Worm (Caenorhabditis elegans) whole organism, young adult: ENCODE measurements around the gene Y102A11A.2.

Experiments
- B0261.1 ChIP-seq: sonication (generic microtip); optimal IDR thresholded peaks from 2 replicates; lab custom pipeline; 2016; ENCODE audit warnings: mild to moderate bottlenecking, missing genetic modification characterization, moderate library complexity, missing compliant biosample characterization
- C06A6.2 ChIP-seq: fragments of 200-800 bp; sonication (Bioruptor generic); conservative IDR thresholded peaks from 2 replicates; pipeline ENCODE4 v1.3.6; 2022; ENCODE audit warnings: missing genetic modification characterization, missing compliant biosample characterization
- C17E4.6 ChIP-seq: fragments of 200-800 bp; sonication (Bioruptor generic); IDR thresholded peaks from 2 replicates; pipeline ENCODE4 v1.3.6; 2022; ENCODE audit warnings: missing genetic modification reagents, missing genetic modification characterization, missing compliant biosample characterization
- D2030.7 ChIP-seq: fragments of 200-800 bp; sonication (Bioruptor generic); IDR thresholded peaks from 2 replicates; pipeline ENCODE4 v1.3.6; 2022; ENCODE audit warnings: missing genetic modification reagents, missing genetic modification characterization, missing compliant biosample characterization
- F22D6.2 ChIP-seq: sonication (generic microtip); optimal IDR thresholded peaks from 2 replicates; lab custom pipeline; 2016; ENCODE audit warnings: mild to moderate bottlenecking, missing genetic modification characterization, missing compliant biosample characterization
- F39B2.1 ChIP-seq: fragments of 200-800 bp; sonication (Bioruptor generic); IDR thresholded peaks from 2 replicates; pipeline ENCODE4 v1.3.6; 2022; ENCODE audit warnings: missing genetic modification reagents, missing genetic modification characterization, missing compliant biosample characterization
- F52B5.7 ChIP-seq: sonication (generic microtip); optimal IDR thresholded peaks from 2 replicates; lab custom pipeline; 2016; ENCODE audit warnings: mild to moderate bottlenecking, missing genetic modification characterization, missing compliant biosample characterization
- K11D2.4 ChIP-seq: fragments of 200-800 bp; sonication (Bioruptor generic); IDR thresholded peaks from 2 replicates; pipeline ENCODE4 v1.3.6; 2022; ENCODE audit warnings: missing genetic modification reagents, missing genetic modification characterization, missing compliant biosample characterization
- K12H6.12 ChIP-seq: fragments of 200-800 bp; sonication (Bioruptor generic); optimal IDR thresholded peaks from 2 replicates; lab custom pipeline; 2018; ENCODE audit warnings: mild to moderate bottlenecking, missing genetic modification characterization, missing compliant biosample characterization
- T26A5.8 ChIP-seq: sonication (generic microtip); optimal IDR thresholded peaks from 2 replicates; lab custom pipeline; 2016; ENCODE audit warnings: missing genetic modification characterization, missing compliant biosample characterization
- Y95B8A.8 ChIP-seq: fragments of 200-800 bp; sonication (Bioruptor generic); IDR thresholded peaks from 2 replicates; pipeline ENCODE4 v1.3.6; 2022; ENCODE audit warnings: missing genetic modification reagents, missing genetic modification characterization, missing compliant biosample characterization
- akir-1 ChIP-seq: fragments of 200-800 bp; sonication (Bioruptor generic); optimal IDR thresholded peaks from 2 replicates; lab custom pipeline; 2018; ENCODE audit warnings: mild to moderate bottlenecking, missing genetic modification characterization, moderate library complexity, missing compliant biosample characterization
- atf-7 ChIP-seq: sonication (generic microtip); optimal IDR thresholded peaks from 2 replicates; lab custom pipeline; 2017; ENCODE audit warnings: mild to moderate bottlenecking, missing genetic modification characterization, missing compliant biosample characterization
- athp-1 ChIP-seq: sonication (generic microtip); optimal IDR thresholded peaks from 2 replicates; lab custom pipeline; 2017; ENCODE audit warnings: mild to moderate bottlenecking, missing genetic modification characterization, missing compliant biosample characterization
- attf-5 ChIP-seq: fragments of 200-800 bp; sonication (Bioruptor generic); optimal IDR thresholded peaks from 2 replicates; lab custom pipeline; 2018; ENCODE audit warnings: mild to moderate bottlenecking, missing genetic modification characterization, missing compliant biosample characterization
- bed-1 ChIP-seq: fragments of 200-800 bp; sonication (Bioruptor generic); IDR thresholded peaks from 2 replicates; pipeline ENCODE4 v1.3.6; 2022; ENCODE audit warnings: missing genetic modification reagents, missing genetic modification characterization, missing compliant biosample characterization
- cebp-1 ChIP-seq, 2 experiments: fragments of 200-800 bp in 1 of 2; sonication (Bioruptor generic) in 1 of 2; sonication (generic microtip) in 1 of 2; IDR thresholded peaks in 1 of 2; optimal IDR thresholded peaks in 1 of 2; 2 replicates each; pipeline versions ENCODE4 v1.3.6 to Lab custom; 2017 to 2022; ENCODE audit warnings: missing compliant biosample characterization in 2 of 2, missing genetic modification characterization in 2 of 2, mild to moderate bottlenecking in 1 of 2, missing genetic modification reagents in 1 of 2, moderate library complexity in 1 of 2
- cebp-2 ChIP-seq: fragments of 200-800 bp; sonication (Bioruptor generic); IDR thresholded peaks from 2 replicates; pipeline ENCODE4 v1.3.6; 2022; ENCODE audit warnings: missing genetic modification characterization, missing compliant biosample characterization
- ceh-27 ChIP-seq: fragments of 200-800 bp; sonication (Bioruptor generic); optimal IDR thresholded peaks from 2 replicates; lab custom pipeline; 2018; ENCODE audit warnings: mild to moderate bottlenecking, missing genetic modification characterization, moderate library complexity, missing compliant biosample characterization
- ceh-58 ChIP-seq: fragments of 200-800 bp; sonication (Bioruptor generic); IDR thresholded peaks from 2 replicates; pipeline ENCODE4 v1.3.6; 2022; ENCODE audit warnings: missing genetic modification characterization, missing compliant biosample characterization
- dox-1 ChIP-seq: fragments of 200-800 bp; sonication (Bioruptor generic); IDR thresholded peaks from 2 replicates; pipeline ENCODE4 v1.3.6; 2022; ENCODE audit warnings: missing genetic modification reagents, missing genetic modification characterization, missing compliant biosample characterization
- egl-18 ChIP-seq: fragments of 200-800 bp; sonication (Bioruptor generic); IDR thresholded peaks from 2 replicates; pipeline ENCODE4 v1.3.6; 2022; ENCODE audit warnings: missing genetic modification reagents, missing genetic modification characterization, missing compliant biosample characterization
- ets-4 ChIP-seq: fragments of 200-800 bp; sonication (Bioruptor generic); optimal IDR thresholded peaks from 2 replicates; lab custom pipeline; 2018; ENCODE audit warnings: mild to moderate bottlenecking, missing genetic modification characterization, missing compliant biosample characterization
- hrde-1 ChIP-seq: sonication (generic microtip); optimal IDR thresholded peaks from 2 replicates; lab custom pipeline; 2016; ENCODE audit warnings: missing genetic modification characterization, mild to moderate bottlenecking, missing compliant biosample characterization, moderate library complexity, missing genotype, missing genetic modification reagents, borderline replicate concordance
- lag-1 ChIP-seq: fragments of 200-800 bp; sonication (Bioruptor generic); IDR thresholded peaks from 2 replicates; pipeline ENCODE4 v1.3.6; 2022; ENCODE audit warnings: missing genetic modification reagents, missing genetic modification characterization, missing compliant biosample characterization
- lin-26 ChIP-seq: fragments of 200-800 bp; sonication (Bioruptor generic); IDR thresholded peaks from 2 replicates; pipeline ENCODE4 v1.3.6; 2022; ENCODE audit warnings: missing genetic modification reagents, missing genetic modification characterization, missing compliant biosample characterization
- lin-35 ChIP-seq, 3 experiments: fragments of 150-350 bp in 2 of 3; sonication (generic microtip) in 1 of 3; optimal IDR thresholded peaks; 2 replicates each; lab custom pipeline; 2014 to 2018; ENCODE audit warnings: missing biosample characterization in 3 of 3, missing genetic modification characterization in 3 of 3, missing genetic modification reagents in 3 of 3
- lin-54 ChIP-seq: fragments of 200-800 bp; sonication (Bioruptor generic); optimal IDR thresholded peaks from 2 replicates; lab custom pipeline; 2018; ENCODE audit warnings: mild to moderate bottlenecking, missing genetic modification characterization, missing compliant biosample characterization
- madf-10 ChIP-seq: sonication (generic microtip); optimal IDR thresholded peaks from 2 replicates; lab custom pipeline; 2016; ENCODE audit warnings: mild to moderate bottlenecking, missing genetic modification characterization, missing compliant biosample characterization
- madf-6 ChIP-seq: fragments of 200-800 bp; sonication (Bioruptor generic); IDR thresholded peaks from 2 replicates; pipeline ENCODE4 v1.3.6; 2022; ENCODE audit warnings: missing genetic modification reagents, missing genetic modification characterization, missing compliant biosample characterization
- mcd-1 ChIP-seq: fragments of 200-800 bp; sonication (Bioruptor generic); IDR thresholded peaks from 2 replicates; pipeline ENCODE4 v1.3.6; 2022; ENCODE audit warnings: missing genetic modification reagents, missing genetic modification characterization, missing compliant biosample characterization
- mxl-1 ChIP-seq: sonication (generic microtip); optimal IDR thresholded peaks from 2 replicates; lab custom pipeline; 2016; ENCODE audit warnings: missing genetic modification characterization, missing compliant biosample characterization
- nfyb-1 ChIP-seq: fragments of 200-800 bp; sonication (Bioruptor generic); IDR thresholded peaks from 2 replicates; pipeline ENCODE4 v1.3.6; 2022; ENCODE audit warnings: missing genetic modification reagents, missing genetic modification characterization, missing compliant biosample characterization
- nhr-120 ChIP-seq: fragments of 200-800 bp; sonication (Bioruptor generic); IDR thresholded peaks from 2 replicates; pipeline ENCODE4 v1.3.6; 2022; ENCODE audit warnings: missing genetic modification characterization, missing compliant biosample characterization
- nhr-80 ChIP-seq: sonication (generic microtip); optimal IDR thresholded peaks from 2 replicates; lab custom pipeline; 2016; ENCODE audit warnings: missing genetic modification characterization, missing compliant biosample characterization
- snpc-1.3 ChIP-seq: sonication (generic microtip); optimal IDR thresholded peaks from 2 replicates; lab custom pipeline; 2017; ENCODE audit warnings: missing genetic modification characterization, mild to moderate bottlenecking, missing compliant biosample characterization, antibody characterized with exemption, moderate library complexity, missing genotype, missing genetic modification reagents; ENCODE audit not compliant: insufficient read depth
- somi-1 ChIP-seq: fragments of 200-800 bp; sonication (Bioruptor generic); optimal IDR thresholded peaks from 2 replicates; lab custom pipeline; 2018; ENCODE audit warnings: mild to moderate bottlenecking, missing genetic modification characterization, missing compliant biosample characterization
- tbp1 ChIP-seq: fragments of 200-800 bp; sonication (Bioruptor generic); optimal IDR thresholded peaks from 2 replicates; lab custom pipeline; 2018; ENCODE audit warnings: mild to moderate bottlenecking, missing genetic modification characterization, missing compliant biosample characterization
- unc-62 ChIP-seq: fragments of 150-350 bp; optimal IDR thresholded peaks from 2 replicates; lab custom pipeline; 2014; ENCODE audit warnings: missing biosample characterization, missing genetic modification reagents, missing genetic modification characterization
- zfh-2 ChIP-seq: fragments of 200-800 bp; sonication (Bioruptor generic); conservative IDR thresholded peaks from 2 replicates; pipeline ENCODE4 v1.3.6; 2022; ENCODE audit warnings: missing genetic modification reagents, missing genetic modification characterization, missing compliant biosample characterization
- ztf-26 ChIP-seq: sonication (generic microtip); optimal IDR thresholded peaks from 2 replicates; lab custom pipeline; 2017; ENCODE audit warnings: missing genetic modification characterization, missing compliant biosample characterization
- ztf-28 ChIP-seq: fragments of 200-800 bp; sonication (Bioruptor generic); IDR thresholded peaks from 2 replicates; pipeline ENCODE4 v1.3.6; 2022; ENCODE audit warnings: missing genetic modification reagents, missing genetic modification characterization, missing compliant biosample characterization

The Y102A11A.2 gene

DNA sequence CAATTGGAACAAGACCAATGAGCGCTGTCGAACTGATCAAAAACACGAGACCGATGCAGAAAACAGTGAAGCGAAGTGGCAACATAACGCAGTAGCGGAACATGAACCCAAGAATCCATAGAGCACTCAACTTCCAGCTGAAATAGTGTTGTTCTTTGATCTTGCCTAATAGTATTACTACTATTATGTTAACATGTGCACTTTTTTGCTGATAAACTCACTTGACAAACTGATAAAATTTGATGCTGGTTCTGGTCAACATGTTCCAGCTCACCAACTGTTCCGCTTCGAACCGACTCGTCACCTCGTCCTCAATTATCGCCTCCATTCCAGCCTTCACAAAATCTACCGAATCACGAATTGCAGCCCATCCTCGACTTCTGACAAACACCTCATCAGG, 41.9 kb downstream of the Y102A11A.2 start:
- no peak for TF ChIP-seq cebp-2 (GFP tag; lab: Robert Waterston, UW)
- no peak for TF ChIP-seq zfh-2 (GFP tag; lab: Robert Waterston, UW)
- TF ChIP-seq attf-5 (GFP tag; lab: Kevin White, UChicago), result no peak
- TF ChIP-seq bed-1 (GFP tag; lab: Robert Waterston, UW), result no peak
- no peak for TF ChIP-seq lin-54 (GFP tag; lab: Kevin White, UChicago)
- TF ChIP-seq nhr-80, result peak; percentile 29
- TF ChIP-seq egl-18 (GFP tag; lab: Robert Waterston, UW), result no peak
- TF ChIP-seq cebp-1 (GFP tag; IDR thresholded peaks at IDR 0.05; lab: Robert Waterston, UW), result no peak
- TF ChIP-seq cebp-1 (tag; optimal IDR thresholded peaks at IDR 0.05; lab: Kevin White, UChicago), result peak; percentile 12
- no peak for TF ChIP-seq F52B5.7

DNA sequence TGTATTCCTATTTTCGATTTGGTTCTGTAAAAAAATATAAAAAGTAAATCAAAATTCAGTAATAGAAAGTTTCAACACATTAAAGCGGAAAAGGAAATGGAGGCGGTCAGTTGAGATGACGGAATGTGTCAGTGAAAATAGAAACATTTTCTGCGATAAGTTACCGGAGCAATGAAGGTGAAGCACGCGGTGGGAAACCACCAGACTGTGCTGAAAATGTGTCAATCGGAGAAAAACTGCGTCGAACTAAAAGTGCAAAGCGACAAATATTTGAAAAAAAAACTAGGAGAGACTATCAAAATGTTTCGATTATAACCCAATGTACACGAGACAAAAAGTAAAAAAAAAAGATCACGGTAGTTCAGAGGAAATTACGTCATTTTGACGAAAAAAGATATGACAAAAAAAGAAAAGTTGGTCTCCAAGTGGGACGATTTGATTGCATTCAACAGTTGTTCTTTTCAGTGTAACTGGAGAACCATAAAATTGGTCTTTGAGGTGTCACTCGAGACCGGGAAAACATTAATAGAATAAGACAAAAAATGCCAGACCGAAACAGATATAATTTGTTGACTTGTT, 44.1 kb downstream of the Y102A11A.2 start, which contains the start of gene acl-4:
Gene acl-4 (minus strand): TSS at position 27 of the 579 bp plus-strand sequence.
- TF ChIP-seq somi-1 (GFP tag; lab: Kevin White, UChicago), result peak; percentile 29
- TF ChIP-seq mxl-1 (tag; lab: Kevin White, UChicago), result no peak
- TF ChIP-seq ztf-26 (tag; lab: Kevin White, UChicago), result peak; percentile 24
- TF ChIP-seq B0261.1 (tag; lab: Kevin White, UChicago), result no peak
- peak; percentile 36 for TF ChIP-seq atf-7 (tag; lab: Kevin White, UChicago)
- no peak for TF ChIP-seq cebp-1 (GFP tag; IDR thresholded peaks at IDR 0.05; lab: Robert Waterston, UW)
- TF ChIP-seq cebp-1 (tag; optimal IDR thresholded peaks at IDR 0.05; lab: Kevin White, UChicago), result peak; percentile 42
- no peak for TF ChIP-seq mcd-1 (GFP tag; lab: Robert Waterston, UW)
- peak; percentile 75 for TF ChIP-seq nhr-80
- peak; percentile 32 for TF ChIP-seq unc-62 (GFP tag; lab: Kevin White, UChicago)
- TF ChIP-seq K11D2.4, result peak; percentile 19; the same call in 1 of the 2 replicates
- no peak for TF ChIP-seq F39B2.1 (GFP tag; lab: Robert Waterston, UW)

DNA sequence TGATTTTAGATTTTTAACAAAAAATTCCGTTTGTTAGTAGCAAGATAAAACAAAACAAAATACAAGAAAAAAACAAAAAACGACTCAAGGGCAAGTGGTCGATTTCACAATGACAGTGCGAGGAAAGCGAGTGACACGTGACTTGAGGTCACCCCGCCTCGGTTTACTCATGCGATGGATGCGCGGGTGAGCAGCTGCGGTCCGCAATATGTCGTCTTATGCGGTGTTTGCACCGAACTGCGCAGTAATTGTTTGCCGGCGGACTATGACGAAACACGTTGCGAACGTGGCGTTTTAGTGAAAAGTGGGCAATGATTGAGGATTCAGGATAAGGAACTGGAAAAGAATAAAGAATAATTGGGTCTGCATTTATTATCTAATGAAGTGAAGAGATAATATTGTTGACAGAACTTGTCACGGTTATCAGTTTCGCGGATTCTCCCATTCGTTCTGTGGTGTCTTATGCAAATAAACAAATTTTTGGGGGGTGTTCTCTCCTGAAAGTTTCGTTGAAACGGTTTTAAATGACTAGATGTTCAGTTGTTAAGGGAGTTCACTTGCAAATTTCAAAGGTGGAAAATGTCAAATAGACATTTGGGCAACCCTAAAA, 45.1 kb downstream of the Y102A11A.2 start:
- TF ChIP-seq ceh-27 (GFP tag; lab: Kevin White, UChicago) (peak; percentile 77), T26A5.8 (tag; lab: Kevin White, UChicago) (no peak), ets-4 (GFP tag; lab: Kevin White, UChicago) (no peak), ceh-58 (GFP tag; lab: Robert Waterston, UW) (no peak), dox-1 (peak; percentile 63), C06A6.2 (GFP tag; lab: Robert Waterston, UW) (0 out of 2 replicates have a peak, but pooled peaks have one; percentile 30), tbp1 (GFP tag; lab: Kevin White, UChicago) (peak; percentile 33), K12H6.12 (tag; lab: Kevin White, UChicago) (peak; percentile 82), lin-35 (GFP tag; optimal IDR thresholded peaks at IDR 0.05; lab: Kevin White, UChicago) (peak in 1 of 3 experiments; percentile 45), Y95B8A.8 (GFP tag; lab: Robert Waterston, UW) (no peak), lag-1 (GFP tag; lab: Robert Waterston, UW) (no peak), K11D2.4 (peak; percentile 67; the same call in 1 of the 2 replicates), somi-1 (GFP tag; lab: Kevin White, UChicago) (peak; percentile 31), D2030.7 (GFP tag; lab: Robert Waterston, UW) (no peak), mxl-1 (tag; lab: Kevin White, UChicago) (no peak), C17E4.6 (GFP tag; lab: Robert Waterston, UW) (no peak), madf-10 (no peak), madf-6 (no peak), hrde-1 (no peak), F22D6.2 (no peak), ztf-28 (GFP tag; lab: Robert Waterston, UW) (no peak), atf-7 (tag; lab: Kevin White, UChicago) (peak; percentile 21), lin-26 (GFP tag; lab: Robert Waterston, UW) (no peak), akir-1 (GFP tag; lab: Kevin White, UChicago) (peak; percentile 40), nhr-80 (peak; percentile 34), athp-1 (tag; lab: Kevin White, UChicago) (no peak), nfyb-1 (GFP tag; lab: Robert Waterston, UW) (no peak), snpc-1.3 (tag; lab: Kevin White, UChicago) (no peak), bed-1 (GFP tag; lab: Robert Waterston, UW) (no peak), nhr-120 (GFP tag; lab: Robert Waterston, UW) (no peak)
